Fruit fly (Drosophila melanogaster) whole organism, pupa: ENCODE results near the gene mbm.

Source experiments
- CG10348 ChIP-seq: fragments of 200-800 bp; sonication (Bioruptor generic); IDR thresholded peaks from 2 replicates; pipeline ENCODE4 v1.3.6; 2022; ENCODE audit warnings: missing biosample characterization, missing genetic modification characterization
- CG12605 ChIP-seq: fragments of 200-800 bp; sonication (Bioruptor generic); IDR thresholded peaks from 2 replicates; pipeline ENCODE4 v1.3.6; 2022; ENCODE audit warnings: missing biosample characterization, missing genetic modification characterization
- CG13204 ChIP-seq: fragments of 200-800 bp; sonication (Bioruptor generic); optimal IDR thresholded peaks from 2 replicates; lab custom pipeline; 2018; ENCODE audit warnings: missing biosample characterization, mild to moderate bottlenecking, missing genetic modification characterization, moderate library complexity
- CG14655 ChIP-seq: fragments of 200-800 bp; sonication (Bioruptor generic); optimal IDR thresholded peaks from 3 replicates; lab custom pipeline; 2017; ENCODE audit warnings: mild to moderate bottlenecking, missing biosample characterization, missing genetic modification reagents, missing genetic modification characterization
- CG15710 ChIP-seq: fragments of 200-800 bp; sonication (Bioruptor generic); optimal IDR thresholded peaks from 2 replicates; lab custom pipeline; 2018; ENCODE audit warnings: missing biosample characterization, mild to moderate bottlenecking, missing genetic modification characterization, moderate library complexity
- CG17806 ChIP-seq: fragments of 200-800 bp; sonication (Bioruptor generic); optimal IDR thresholded peaks from 2 replicates; lab custom pipeline; 2018; ENCODE audit warnings: missing biosample characterization, mild to moderate bottlenecking, missing genetic modification characterization, moderate library complexity
- CG32121 ChIP-seq: fragments of 200-800 bp; sonication (Bioruptor generic); IDR thresholded peaks from 2 replicates; pipeline ENCODE4 v1.3.6; 2022; ENCODE audit warnings: missing biosample characterization, missing genetic modification characterization
- CG34367 ChIP-seq: fragments of 200-800 bp; sonication (Bioruptor generic); optimal IDR thresholded peaks from 2 replicates; lab custom pipeline; 2018; ENCODE audit warnings: missing biosample characterization, mild to moderate bottlenecking, missing genetic modification characterization
- CG4496 ChIP-seq: fragments of 200-800 bp; sonication (Bioruptor generic); IDR thresholded peaks from 3 replicates; pipeline ENCODE4 v1.3.6; 2022; ENCODE audit warnings: missing biosample characterization, missing genetic modification characterization
- CG8159 ChIP-seq: fragments of 200-800 bp; sonication (Bioruptor generic); optimal IDR thresholded peaks from 3 replicates; lab custom pipeline; 2018; ENCODE audit warnings: missing biosample characterization, mild to moderate bottlenecking, missing genetic modification characterization, moderate library complexity
- CG8301 ChIP-seq: fragments of 200-800 bp; sonication (Bioruptor generic); optimal IDR thresholded peaks from 2 replicates; lab custom pipeline; 2018; ENCODE audit warnings: missing biosample characterization, mild to moderate bottlenecking, missing genetic modification characterization
- CG9948 ChIP-seq: fragments of 200-800 bp; sonication (Bioruptor generic); optimal IDR thresholded peaks from 2 replicates; lab custom pipeline; 2018; ENCODE audit warnings: missing biosample characterization, mild to moderate bottlenecking, missing genetic modification characterization, moderate library complexity
- D1 ChIP-seq: fragments of 200-800 bp; sonication (Bioruptor generic); optimal IDR thresholded peaks from 2 replicates; lab custom pipeline; 2018; ENCODE audit warnings: missing biosample characterization, mild to moderate bottlenecking, missing genetic modification characterization, moderate library complexity
- EcR ChIP-seq: fragments of 200-800 bp; sonication (Bioruptor generic); optimal IDR thresholded peaks from 3 replicates; lab custom pipeline; 2019; ENCODE audit warnings: missing biosample characterization, missing genetic modification characterization, mild to moderate bottlenecking, moderate library complexity, missing genetic modification reagents
- Ets98B ChIP-seq: fragments of 200-800 bp; sonication (Bioruptor generic); IDR thresholded peaks from 2 replicates; pipeline ENCODE4 v1.3.6; 2022; ENCODE audit warnings: missing biosample characterization, missing genetic modification characterization
- Pif1A ChIP-seq: fragments of 200-800 bp; sonication (Bioruptor generic); optimal IDR thresholded peaks from 3 replicates; lab custom pipeline; 2016; ENCODE audit warnings: missing biosample characterization, missing genetic modification characterization
- Pif1B ChIP-seq: fragments of 200-800 bp; sonication (Bioruptor generic); optimal IDR thresholded peaks from 3 replicates; lab custom pipeline; 2016; ENCODE audit warnings: missing biosample characterization, missing genetic modification characterization
- Snoo ChIP-seq: fragments of 200-800 bp; sonication (Bioruptor generic); optimal IDR thresholded peaks from 3 replicates; lab custom pipeline; 2017; ENCODE audit warnings: missing biosample characterization, mild to moderate bottlenecking, missing genetic modification characterization, inconsistent platforms
- fd96Ca ChIP-seq: fragments of 200-800 bp; sonication (Bioruptor generic); IDR thresholded peaks from 3 replicates; pipeline ENCODE4 v1.3.6; 2022; ENCODE audit warnings: missing biosample characterization, missing genetic modification characterization
- gl ChIP-seq: fragments of 200-800 bp; sonication (Bioruptor generic); optimal IDR thresholded peaks from 2 replicates; lab custom pipeline; 2018; ENCODE audit warnings: missing biosample characterization, mild to moderate bottlenecking, missing genetic modification characterization
- rn ChIP-seq: fragments of 200-800 bp; sonication (Bioruptor generic); IDR thresholded peaks from 2 replicates; pipeline ENCODE4 v1.3.6; 2022; ENCODE audit warnings: missing biosample characterization, missing genetic modification characterization

The mbm gene

DNA sequence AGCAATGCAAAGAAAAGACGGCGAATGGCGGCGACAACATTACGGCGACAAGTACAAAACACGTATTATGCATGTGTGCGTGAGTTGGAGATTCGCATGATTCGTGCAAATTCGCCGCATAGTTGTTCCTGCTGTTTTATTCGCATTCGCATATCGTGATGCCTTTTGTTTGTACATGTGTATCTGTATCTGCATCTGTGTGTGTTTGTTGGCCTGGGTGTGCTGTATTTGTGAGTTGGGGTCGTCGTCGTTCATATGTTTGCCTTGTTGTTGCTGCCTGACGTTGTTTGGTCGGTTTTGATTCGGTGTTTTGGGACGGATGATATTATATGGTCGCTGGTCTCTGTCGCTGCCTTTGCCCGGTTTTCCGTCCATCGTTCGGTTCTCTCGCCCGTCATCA is 26.1 kb downstream of the mbm start:
- no peak for TF ChIP-seq CG9948 (tag; lab: Kevin White, UChicago)
- no peak for TF ChIP-seq Pif1A (GFP tag; lab: Kevin White, UChicago)
- TF ChIP-seq CG8159 = no peak
- TF ChIP-seq Ets98B = no peak; the same call in 1 of the 2 replicates
- peak; percentile 94 for TF ChIP-seq EcR (GFP tag; lab: Kevin White, UChicago)
- no peak for TF ChIP-seq Pif1B (GFP tag; lab: Kevin White, UChicago)

DNA sequence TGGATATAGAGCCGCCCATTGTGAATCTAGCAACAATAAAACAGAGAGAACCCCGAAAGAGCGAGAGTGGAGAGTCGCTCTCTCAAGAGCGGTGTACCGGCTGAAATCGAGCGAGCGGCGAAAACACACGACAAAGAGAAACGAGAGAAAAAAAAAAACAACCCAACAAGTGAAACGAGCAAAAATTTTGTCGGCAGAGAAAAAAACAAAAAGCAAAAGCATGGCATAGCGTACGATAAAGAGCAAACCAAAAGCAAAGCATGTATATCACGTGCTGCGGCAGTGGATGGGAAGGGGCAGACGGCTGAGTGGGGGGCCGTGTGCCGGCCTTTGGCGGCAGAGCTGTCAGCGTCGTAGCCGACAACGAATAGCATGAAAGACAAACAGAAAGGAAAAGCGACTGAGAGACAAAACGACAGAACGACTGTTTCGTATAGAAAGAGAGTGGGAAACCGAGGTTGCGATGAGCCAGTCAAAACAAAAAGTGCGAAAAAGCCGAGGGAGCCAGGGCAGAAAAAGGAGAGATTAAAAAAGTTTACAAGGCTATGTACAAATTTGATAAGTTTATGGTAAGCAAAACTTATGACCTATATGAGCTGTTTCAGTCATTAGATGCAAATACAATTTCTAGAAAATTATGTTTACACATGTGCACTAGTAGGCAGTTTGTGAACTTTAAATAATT is 26.7 kb downstream of the mbm start:
- peak; percentile 86 for TF ChIP-seq gl
- TF ChIP-seq CG14655 (GFP tag; lab: Kevin White, UChicago) = peak; percentile 50
- TF ChIP-seq CG32121 (GFP tag; lab: Robert Waterston, UW) = peak; percentile 85; the same call in 1 of the 2 replicates
- TF ChIP-seq CG13204 = peak; percentile 90
- TF ChIP-seq Snoo (tag; lab: Kevin White, UChicago) = peak; percentile 55
- TF ChIP-seq EcR (GFP tag; lab: Kevin White, UChicago) = peak; percentile 84
- no peak for TF ChIP-seq D1 (tag; lab: Kevin White, UChicago)
- TF ChIP-seq CG17806 (tag; lab: Kevin White, UChicago) = peak; percentile 41
- TF ChIP-seq CG4496 = peak; percentile 87; the same call in 2 of the 3 replicates
- TF ChIP-seq Ets98B = peak; percentile 88
- peak; percentile 95 for TF ChIP-seq CG12605 (GFP tag; lab: Robert Waterston, UW)
- TF ChIP-seq fd96Ca = peak; percentile 82
- TF ChIP-seq CG9948 (tag; lab: Kevin White, UChicago) = no peak
- no peak for TF ChIP-seq CG10348 (GFP tag; lab: Robert Waterston, UW)
- peak; percentile 80 for TF ChIP-seq Pif1A (GFP tag; lab: Kevin White, UChicago)
- peak; percentile 54 for TF ChIP-seq CG8159
- peak; percentile 58 for TF ChIP-seq CG34367 (tag; lab: Kevin White, UChicago)
- peak; percentile 25 for TF ChIP-seq CG8301 (tag; lab: Kevin White, UChicago)
- peak; percentile 20; the same call in 1 of the 2 replicates for TF ChIP-seq rn (GFP tag; lab: Robert Waterston, UW)
- peak; percentile 76 for TF ChIP-seq Pif1B (GFP tag; lab: Kevin White, UChicago)
- peak; percentile 61 for TF ChIP-seq CG15710 (tag; lab: Kevin White, UChicago)

DNA sequence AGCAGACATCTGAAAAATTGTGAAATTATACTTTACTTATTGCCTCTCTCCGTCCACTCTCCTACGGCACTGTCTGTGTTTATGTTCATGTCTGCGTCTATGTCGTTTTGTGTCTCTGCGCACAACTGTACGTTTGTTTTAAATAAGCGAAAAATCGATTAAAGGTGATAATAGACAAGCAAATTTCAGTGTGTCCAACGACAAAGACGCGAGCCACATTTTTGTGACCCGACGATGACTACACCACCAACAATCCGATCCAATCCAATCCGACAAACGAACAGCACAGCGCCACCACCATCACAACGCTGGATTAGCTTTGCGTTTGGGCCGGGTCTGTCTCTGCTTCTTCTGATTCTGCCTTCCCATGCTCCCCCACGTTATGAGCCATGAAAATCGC is 29.0 kb downstream of the mbm start:
- TF ChIP-seq Ets98B (no peak), rn (GFP tag; lab: Robert Waterston, UW) (no peak), EcR (GFP tag; lab: Kevin White, UChicago) (no peak), Pif1A (GFP tag; lab: Kevin White, UChicago) (no peak), CG8159 (no peak), gl (no peak)

DNA sequence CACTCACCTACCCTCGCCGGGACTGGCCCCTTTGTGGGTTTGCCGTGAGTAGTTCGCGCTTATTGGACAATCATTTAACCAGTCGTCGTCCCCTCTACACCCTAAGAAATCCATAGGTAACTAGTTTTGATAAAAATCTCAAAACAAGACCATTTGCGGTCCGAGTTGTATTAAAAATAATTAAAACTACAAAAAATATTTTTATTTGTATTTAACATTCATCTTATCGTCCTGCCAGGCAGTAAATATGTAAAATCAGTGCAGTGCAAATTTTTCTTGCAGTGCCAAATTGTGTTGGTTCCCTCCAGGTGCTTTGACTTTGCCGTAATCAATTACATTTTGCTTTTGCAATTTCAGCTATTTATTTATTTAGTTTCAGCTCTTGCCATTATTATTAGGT is 29.7 kb downstream of the mbm start:
- TF ChIP-seq CG12605 (GFP tag; lab: Robert Waterston, UW) = 0 out of 2 replicates have a peak, but pooled peaks have one; percentile 22
- TF ChIP-seq Ets98B = peak; percentile 88
- no peak for TF ChIP-seq Pif1B (GFP tag; lab: Kevin White, UChicago)
- no peak for TF ChIP-seq CG8301 (tag; lab: Kevin White, UChicago)
- TF ChIP-seq gl = no peak
- no peak for TF ChIP-seq Pif1A (GFP tag; lab: Kevin White, UChicago)
- TF ChIP-seq CG9948 (tag; lab: Kevin White, UChicago) = no peak
- TF ChIP-seq CG15710 (tag; lab: Kevin White, UChicago) = no peak
- TF ChIP-seq fd96Ca = peak; percentile 85
- TF ChIP-seq rn (GFP tag; lab: Robert Waterston, UW) = peak; percentile 56; the same call in 1 of the 2 replicates
- no peak for TF ChIP-seq CG17806 (tag; lab: Kevin White, UChicago)
- TF ChIP-seq CG8159 = no peak
- no peak for TF ChIP-seq D1 (tag; lab: Kevin White, UChicago)
- no peak for TF ChIP-seq CG14655 (GFP tag; lab: Kevin White, UChicago)
- TF ChIP-seq CG32121 (GFP tag; lab: Robert Waterston, UW) = peak; percentile 83
- TF ChIP-seq CG4496 = peak; percentile 80
- no peak for TF ChIP-seq CG34367 (tag; lab: Kevin White, UChicago)
- no peak for TF ChIP-seq CG10348 (GFP tag; lab: Robert Waterston, UW)
- TF ChIP-seq Snoo (tag; lab: Kevin White, UChicago) = no peak
- TF ChIP-seq CG13204 = no peak
- TF ChIP-seq EcR (GFP tag; lab: Kevin White, UChicago) = no peak
- TF ChIP-seq, all 21 proteins: peak for 6

DNA sequence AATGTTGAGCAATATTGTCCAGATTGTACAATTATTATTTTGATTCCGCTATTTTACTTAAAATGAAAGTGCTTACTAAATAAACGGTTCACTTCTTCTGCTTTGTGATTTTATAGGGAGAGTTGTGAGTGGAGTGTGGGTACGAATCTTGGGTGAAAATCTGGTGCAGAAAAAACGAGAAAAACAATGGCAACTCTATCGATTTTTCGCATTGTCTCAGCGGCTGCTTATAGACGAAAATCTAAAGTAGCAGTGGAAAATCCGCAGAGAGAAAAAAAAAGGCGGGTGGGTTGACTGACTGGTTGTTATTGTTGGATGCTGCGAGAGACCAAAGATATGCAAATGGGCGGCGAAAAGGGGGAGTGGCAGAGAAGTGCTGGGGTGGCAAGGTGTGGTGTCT is 30.4 kb downstream of the mbm start:
- TF ChIP-seq CG15710 (tag; lab: Kevin White, UChicago) (no peak), Ets98B (no peak), D1 (tag; lab: Kevin White, UChicago) (no peak), CG8159 (no peak), gl (no peak), Pif1A (GFP tag; lab: Kevin White, UChicago) (no peak), CG4496 (no peak)
- TF ChIP-seq, all 21 proteins: peak for 0

DNA sequence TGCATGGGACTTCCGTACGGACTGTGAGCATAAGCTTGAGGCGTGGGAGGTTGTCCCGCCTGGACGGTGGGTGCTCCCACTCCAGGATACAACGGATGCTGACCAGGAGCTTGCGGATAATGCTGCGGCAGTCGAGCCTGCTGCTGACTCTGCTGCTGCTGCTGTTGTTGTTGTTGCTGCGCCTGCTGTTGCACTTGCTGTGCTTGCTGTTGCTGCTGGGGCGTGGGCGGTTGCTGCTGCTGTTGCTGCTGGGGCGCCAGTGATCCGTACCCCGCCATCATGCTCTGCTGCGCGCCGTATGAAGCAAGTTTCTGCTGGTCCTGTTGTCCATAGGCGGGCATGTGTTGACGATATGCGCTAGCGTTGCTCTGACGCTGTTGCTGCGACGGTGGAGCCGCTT is 32.1 kb downstream of the mbm start:
- TF ChIP-seq Snoo (tag; lab: Kevin White, UChicago) (no peak), CG14655 (GFP tag; lab: Kevin White, UChicago) (no peak), CG8159 (no peak), CG34367 (tag; lab: Kevin White, UChicago) (no peak), CG10348 (GFP tag; lab: Robert Waterston, UW) (no peak), CG12605 (GFP tag; lab: Robert Waterston, UW) (no peak), Pif1B (GFP tag; lab: Kevin White, UChicago) (no peak), CG8301 (tag; lab: Kevin White, UChicago) (no peak), EcR (GFP tag; lab: Kevin White, UChicago) (no peak), CG32121 (GFP tag; lab: Robert Waterston, UW) (no peak), rn (GFP tag; lab: Robert Waterston, UW) (no peak), gl (no peak), CG9948 (tag; lab: Kevin White, UChicago) (no peak), Ets98B (no peak), fd96Ca (no peak), CG13204 (no peak), CG15710 (tag; lab: Kevin White, UChicago) (no peak), CG17806 (tag; lab: Kevin White, UChicago) (no peak), D1 (tag; lab: Kevin White, UChicago) (no peak)
